Worm (Caenorhabditis elegans) whole organism, L1 larva: ENCODE data around the gene ave-1.

Experiments used
- ceh-8 ChIP-seq: fragments of 200-800 bp; sonication (Bioruptor generic); optimal IDR thresholded peaks from 2 replicates; lab custom pipeline; 2018; ENCODE audit warnings: mild to moderate bottlenecking, missing genetic modification characterization, moderate library complexity, missing compliant biosample characterization
- egl-27 ChIP-seq, 2 experiments: fragments of 150-350 bp in 1 of 2; sonication (generic microtip); optimal IDR thresholded peaks; 3 replicates each; lab custom pipeline; 2017 to 2018; ENCODE audit warnings: missing biosample characterization in 2 of 2, missing genetic modification characterization in 2 of 2, missing genetic modification reagents in 2 of 2
- lin-13 ChIP-seq: fragments of 150-350 bp; optimal IDR thresholded peaks from 2 replicates; lab custom pipeline; 2014; ENCODE audit warnings: missing biosample characterization, missing genetic modification reagents, missing genetic modification characterization
- lin-15B ChIP-seq: fragments of 150-350 bp; sonication (generic microtip); optimal IDR thresholded peaks from 3 replicates; lab custom pipeline; 2014; ENCODE audit warnings: missing biosample characterization, missing genetic modification characterization
- nhr-84 ChIP-seq: sonication (generic microtip); optimal IDR thresholded peaks from 2 replicates; lab custom pipeline; 2017; ENCODE audit warnings: missing biosample characterization, missing genetic modification characterization
- pag-3 ChIP-seq: sonication (generic microtip); optimal IDR thresholded peaks from 2 replicates; lab custom pipeline; 2017; ENCODE audit warnings: missing genetic modification characterization, mild to moderate bottlenecking, missing compliant biosample characterization, antibody characterized with exemption, borderline replicate concordance; ENCODE audit not compliant: insufficient read depth
- unc-86 ChIP-seq: sonication (generic microtip); optimal IDR thresholded peaks from 2 replicates; lab custom pipeline; 2016; ENCODE audit warnings: missing genetic modification characterization, missing compliant biosample characterization
- unc-98 ChIP-seq: fragments of 200-800 bp; sonication (Bioruptor generic); IDR thresholded peaks from 2 replicates; pipeline ENCODE4 v1.3.6; 2022; ENCODE audit warnings: missing genetic modification characterization, missing compliant biosample characterization
- zag-1 ChIP-seq: fragments of 150-350 bp; optimal IDR thresholded peaks from 2 replicates; lab custom pipeline; 2014; ENCODE audit warnings: missing biosample characterization, missing genetic modification characterization

- no peak for TF ChIP-seq pag-3 (tag; lab: Kevin White, UChicago)
- TF ChIP-seq egl-27 (tag; optimal IDR thresholded peaks at IDR 0.05; lab: Kevin White, UChicago) = no peak
- TF ChIP-seq lin-13 (GFP tag; lab: Kevin White, UChicago) = no peak
- no peak for TF ChIP-seq unc-98 (GFP tag; lab: Robert Waterston, UW)
- TF ChIP-seq zag-1 (tag; lab: Kevin White, UChicago) = no peak
- TF ChIP-seq ceh-8 (GFP tag; lab: Kevin White, UChicago) = no peak
- TF ChIP-seq lin-15B (tag; lab: Kevin White, UChicago) = no peak
- no peak for TF ChIP-seq nhr-84 (tag; lab: Kevin White, UChicago)
- TF ChIP-seq unc-86 (tag; lab: Kevin White, UChicago) = no peak
These were observed 49.0 kb downstream of the ave-1 start for ce11 chrIII:1446747-1447146.
